Fruit fly (Drosophila melanogaster) whole organism, prepupa: ENCODE measurements at regions not wholly inside any gene's neighbourhood (a gene's known extent, or its start where the extent isn't known, plus 50 kb on each side); places are given as distances from the start of the nearest gene placed in this dataset.

ENCODE experiments used
- CG6792 ChIP-seq: fragments of 200-800 bp; sonication (Bioruptor generic); optimal IDR thresholded peaks from 3 replicates; lab custom pipeline; 2016; ENCODE audit warnings: missing biosample characterization, missing genetic modification characterization
- dac ChIP-seq: fragments of 200-800 bp; sonication (Bioruptor generic); optimal IDR thresholded peaks from 2 replicates; lab custom pipeline; 2017; ENCODE audit warnings: missing biosample characterization, mild to moderate bottlenecking, missing genetic modification characterization
- fkh ChIP-seq: fragments of 200-800 bp; sonication (Bioruptor generic); optimal IDR thresholded peaks from 3 replicates; lab custom pipeline; 2017; ENCODE audit warnings: missing biosample characterization, mild to moderate bottlenecking, missing genetic modification characterization, moderate library complexity

DNA sequence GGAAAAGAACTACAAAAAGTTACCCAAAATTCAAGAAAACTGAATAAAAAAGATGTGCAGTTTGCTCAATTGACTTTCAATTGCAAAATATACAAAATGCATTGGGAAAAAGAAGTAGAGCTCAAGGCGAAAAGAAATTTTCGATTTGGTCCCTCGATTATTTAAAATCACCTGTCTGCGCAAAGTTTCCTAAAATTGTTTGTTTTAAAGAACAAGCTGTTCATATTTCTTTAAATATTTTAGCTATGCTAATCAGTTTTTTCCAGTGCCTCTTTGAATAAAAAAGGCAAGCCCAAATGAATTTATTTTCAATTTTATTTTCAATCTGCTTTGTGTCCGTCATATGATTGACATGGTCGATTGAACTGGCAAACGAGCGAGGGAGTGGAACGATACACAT, 53.2 kb upstream of the CG12362 start:
- TF ChIP-seq CG6792 (GFP tag; lab: Kevin White, UChicago): no peak
- TF ChIP-seq dac (GFP tag; lab: Kevin White, UChicago): no peak
- no peak for TF ChIP-seq fkh
